Worm (Caenorhabditis elegans) whole organism, early embryonic: ENCODE results near the gene dmsr-3.

Experiments
- F13C5.2 ChIP-seq: sonication (generic microtip); optimal IDR thresholded peaks from 2 replicates; lab custom pipeline; 2017; ENCODE audit warnings: mild to moderate bottlenecking, missing genetic modification characterization, inconsistent platforms, missing compliant biosample characterization
- aly-1 ChIP-seq: sonication (generic microtip); optimal IDR thresholded peaks from 2 replicates; lab custom pipeline; 2016; ENCODE audit warnings: missing genetic modification characterization, missing compliant biosample characterization
- ama-1 ChIP-seq: fragments of 150-350 bp; optimal IDR thresholded peaks from 2 replicates; lab custom pipeline; 2014
- ets-7 ChIP-seq: sonication (generic microtip); optimal IDR thresholded peaks from 2 replicates; lab custom pipeline; 2016; ENCODE audit warnings: missing genotype, missing genetic modification characterization, missing compliant biosample characterization
- flt-1 ChIP-seq: fragments of 200-800 bp; sonication (Bioruptor generic); IDR thresholded peaks from 2 replicates; pipeline ENCODE4 v1.3.6; 2022; ENCODE audit warnings: missing genetic modification characterization, missing compliant biosample characterization
- hmg-4 ChIP-seq: fragments of 200-800 bp; sonication (Bioruptor generic); optimal IDR thresholded peaks from 2 replicates; lab custom pipeline; 2018; ENCODE audit warnings: mild to moderate bottlenecking, missing genetic modification characterization, missing compliant biosample characterization
- pes-1 ChIP-seq: fragments of 200-800 bp; sonication (Bioruptor generic); IDR thresholded peaks from 2 replicates; pipeline ENCODE4 v1.3.6; 2022; ENCODE audit warnings: missing genetic modification reagents, missing genetic modification characterization, missing compliant biosample characterization
- sea-1 ChIP-seq: fragments of 200-800 bp; sonication (Bioruptor generic); conservative IDR thresholded peaks from 2 replicates; pipeline ENCODE4 v1.3.6; 2022; ENCODE audit warnings: missing genetic modification characterization, missing compliant biosample characterization
- tbx-37 ChIP-seq: fragments of 200-800 bp; sonication (Bioruptor generic); conservative IDR thresholded peaks from 2 replicates; pipeline ENCODE4 v1.3.6; 2022; ENCODE audit warnings: missing genetic modification reagents, missing genetic modification characterization, missing compliant biosample characterization

Gene dmsr-3

ce11 chrII:13291406-13292124 lies 64.4 kb downstream of the dmsr-3 start:
- TF ChIP-seq pes-1 (GFP tag; lab: Robert Waterston, UW) (no peak), hmg-4 (GFP tag; lab: Kevin White, UChicago) (peak; percentile 49), tbx-37 (GFP tag; lab: Robert Waterston, UW) (no peak), sea-1 (0 out of 2 replicates have a peak, but pooled peaks have one; percentile 7), flt-1 (GFP tag; lab: Robert Waterston, UW) (no peak), F13C5.2 (peak; percentile 37), aly-1 (tag; lab: Kevin White, UChicago) (peak; percentile 54), ama-1 (lab: Kevin White, UChicago) (peak; percentile 35), ets-7 (tag; lab: Kevin White, UChicago) (peak; percentile 48)
